Worm (Caenorhabditis elegans) whole organism, young adult: ENCODE data around the gene T19B10.2.

Experiments
- F23B12.7 ChIP-seq: sonication (generic microtip); optimal IDR thresholded peaks from 2 replicates; lab custom pipeline; 2017; ENCODE audit warnings: missing genetic modification characterization, mild to moderate bottlenecking, missing compliant biosample characterization, antibody characterized with exemption, moderate library complexity; ENCODE audit not compliant: insufficient read depth
- F39B2.1 ChIP-seq: fragments of 200-800 bp; sonication (Bioruptor generic); IDR thresholded peaks from 2 replicates; pipeline ENCODE4 v1.3.6; 2022; ENCODE audit warnings: missing genetic modification reagents, missing genetic modification characterization, missing compliant biosample characterization
- ceh-100 ChIP-seq: fragments of 200-800 bp; sonication (Bioruptor generic); IDR thresholded peaks from 2 replicates; pipeline ENCODE4 v1.3.6; 2022; ENCODE audit warnings: missing genetic modification reagents, missing genetic modification characterization, missing compliant biosample characterization
- egrh-3 ChIP-seq: fragments of 200-800 bp; sonication (Bioruptor generic); IDR thresholded peaks from 2 replicates; pipeline ENCODE4 v1.3.6; 2022; ENCODE audit warnings: missing genetic modification reagents, missing genetic modification characterization, missing compliant biosample characterization
- gei-17 ChIP-seq: fragments of 200-800 bp; sonication (Bioruptor generic); optimal IDR thresholded peaks from 2 replicates; lab custom pipeline; 2018; ENCODE audit warnings: mild to moderate bottlenecking, missing genetic modification characterization, missing compliant biosample characterization
- hlh-26 ChIP-seq: fragments of 200-800 bp; sonication (Bioruptor generic); conservative IDR thresholded peaks from 2 replicates; pipeline ENCODE4 v1.3.6; 2022; ENCODE audit warnings: missing genetic modification reagents, missing genetic modification characterization, missing compliant biosample characterization
- madf-8 ChIP-seq: fragments of 200-800 bp; sonication (Bioruptor generic); conservative IDR thresholded peaks from 2 replicates; pipeline ENCODE4 v1.3.6; 2022; ENCODE audit warnings: missing genetic modification reagents, missing genetic modification characterization, missing compliant biosample characterization
- nhr-90 ChIP-seq: sonication (generic microtip); optimal IDR thresholded peaks from 2 replicates; lab custom pipeline; 2016; ENCODE audit warnings: missing genotype, mild to moderate bottlenecking, missing genetic modification characterization, missing compliant biosample characterization
- snpc-4 ChIP-seq, 5 experiments: fragments of 150-350 bp in 1 of 5; sonication (generic microtip) in 4 of 5; optimal IDR thresholded peaks; 2 replicates each; lab custom pipeline; 2014 to 2018; ENCODE audit warnings: missing genetic modification characterization in 5 of 5, missing biosample characterization in 3 of 5, antibody characterized with exemption in 2 of 5, mild to moderate bottlenecking in 2 of 5, missing compliant biosample characterization in 2 of 5, missing genotype in 2 of 5, moderate library complexity in 2 of 5, missing genetic modification reagents in 1 of 5
- tbp1 ChIP-seq: fragments of 200-800 bp; sonication (Bioruptor generic); optimal IDR thresholded peaks from 2 replicates; lab custom pipeline; 2018; ENCODE audit warnings: mild to moderate bottlenecking, missing genetic modification characterization, missing compliant biosample characterization
- ztf-18 ChIP-seq: sonication (generic microtip); optimal IDR thresholded peaks from 2 replicates; lab custom pipeline; 2016; ENCODE audit warnings: missing genotype, mild to moderate bottlenecking, missing genetic modification characterization, missing compliant biosample characterization
- ztf-22 ChIP-seq: fragments of 200-800 bp; sonication (Bioruptor generic); optimal IDR thresholded peaks from 2 replicates; lab custom pipeline; 2018; ENCODE audit warnings: mild to moderate bottlenecking, missing genetic modification characterization, moderate library complexity, missing compliant biosample characterization

ce11 chrV:11190983-11191382 is 30.1 kb upstream of the T19B10.2 start, which contains the start of gene lgc-49:
- TF ChIP-seq snpc-4 (GFP tag; optimal IDR thresholded peaks at IDR 0.05; lab: Kevin White, UChicago) (no peak), snpc-4 (tag; optimal IDR thresholded peaks at IDR 0.05; lab: Kevin White, UChicago) (no peak), tbp1 (GFP tag; lab: Kevin White, UChicago) (no peak), egrh-3 (GFP tag; lab: Robert Waterston, UW) (no peak), ztf-22 (GFP tag; lab: Kevin White, UChicago) (no peak), nhr-90 (tag; lab: Kevin White, UChicago) (no peak), F23B12.7 (tag; lab: Kevin White, UChicago) (no peak), madf-8 (GFP tag; lab: Robert Waterston, UW) (no peak), F39B2.1 (GFP tag; lab: Robert Waterston, UW) (no peak), hlh-26 (no peak), ztf-18 (tag; lab: Kevin White, UChicago) (no peak), gei-17 (GFP tag; lab: Kevin White, UChicago) (no peak), ceh-100 (no peak)
